Fruit fly (Drosophila melanogaster): ENCODE measurements around the gene Dyrk2.

DNA sequence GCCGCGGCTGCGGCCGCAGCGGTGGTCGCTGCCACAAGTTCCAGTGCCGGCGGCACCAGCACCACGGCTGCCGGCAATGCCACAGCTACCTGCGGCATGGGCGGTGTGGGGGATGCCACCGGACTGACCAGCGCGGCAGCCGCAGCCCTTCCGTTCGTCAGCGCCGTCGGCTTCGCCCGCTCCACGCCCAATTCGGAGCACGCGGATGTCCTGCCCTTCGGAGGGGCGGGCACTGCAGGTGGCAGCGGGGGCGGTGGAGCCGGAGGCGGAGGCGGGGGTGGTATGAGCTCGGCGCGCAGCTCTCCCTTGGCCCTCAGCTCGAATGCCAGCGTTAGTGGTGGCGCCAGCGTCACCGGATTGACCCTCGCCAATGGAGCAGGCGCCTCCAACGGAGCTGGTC lies 75.9 kb downstream of the Dyrk2 start:
- no peak for TF ChIP-seq rn (GFP tag; IDR thresholded peaks at IDR 0.05)
- TF ChIP-seq D1 (tag; optimal IDR thresholded peaks at IDR 0.05), result no peak

Measured in whole organism, pupa.